Worm (Caenorhabditis elegans): ENCODE data around the gene rdy-2.

DNA sequence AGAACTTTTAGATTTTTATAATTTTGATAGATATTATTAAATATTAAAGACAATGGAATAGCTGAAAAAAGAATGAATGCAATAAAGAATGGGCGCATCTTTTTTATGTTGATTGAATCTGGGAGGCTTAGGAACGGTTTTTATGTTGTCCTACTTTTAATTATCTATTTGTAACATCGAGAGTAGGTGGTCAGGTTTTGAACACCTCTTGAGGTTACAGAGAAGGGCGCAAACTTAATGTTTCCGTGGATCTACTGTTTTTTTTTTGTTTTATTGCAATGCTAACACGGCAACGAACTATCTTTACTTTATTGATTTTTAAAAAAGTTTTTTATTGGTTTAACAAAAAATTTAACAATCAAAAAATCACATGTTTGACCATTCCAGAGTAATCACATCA is 13.1 kb upstream of the rdy-2 start, which contains the start of gene F53F4.7:
- TF ChIP-seq ceh-48 (tag; optimal IDR thresholded peaks at IDR 0.05) (no peak), lin-11 (tag; optimal IDR thresholded peaks at IDR 0.05) (no peak), rnt-1 (tag; optimal IDR thresholded peaks at IDR 0.05) (no peak), pha-2 (tag; optimal IDR thresholded peaks at IDR 0.05) (no peak), elt-2 (tag; optimal IDR thresholded peaks at IDR 0.05) (no peak), pqm-1 (tag; optimal IDR thresholded peaks at IDR 0.05) (no peak), tbx-2 (tag; optimal IDR thresholded peaks at IDR 0.05) (no peak), ceh-18 (tag; optimal IDR thresholded peaks at IDR 0.05) (no peak), gmeb-2 (tag; optimal IDR thresholded peaks at IDR 0.05) (no peak), hlh-13 (GFP tag; optimal IDR thresholded peaks at IDR 0.05) (no peak), ceh-45 (GFP tag; IDR thresholded peaks at IDR 0.05) (no peak), sox-4 (tag; optimal IDR thresholded peaks at IDR 0.05) (no peak)

Measured in whole organism, late embryonic.